Worm (Caenorhabditis elegans) whole organism, young adult: Measurements from ENCODE around the gene srr-6.

Experiments
- C06A6.2 ChIP-seq: fragments of 200-800 bp; sonication (Bioruptor generic); conservative IDR thresholded peaks from 2 replicates; pipeline ENCODE4 v1.3.6; 2022; ENCODE audit warnings: missing genetic modification characterization, missing compliant biosample characterization
- F22D6.2 ChIP-seq: sonication (generic microtip); optimal IDR thresholded peaks from 2 replicates; lab custom pipeline; 2016; ENCODE audit warnings: mild to moderate bottlenecking, missing genetic modification characterization, missing compliant biosample characterization
- F39B2.1 ChIP-seq: fragments of 200-800 bp; sonication (Bioruptor generic); IDR thresholded peaks from 2 replicates; pipeline ENCODE4 v1.3.6; 2022; ENCODE audit warnings: missing genetic modification reagents, missing genetic modification characterization, missing compliant biosample characterization
- F49E8.2 ChIP-seq: sonication (generic microtip); optimal IDR thresholded peaks from 3 replicates; lab custom pipeline; 2017; ENCODE audit warnings: missing genetic modification characterization, mild to moderate bottlenecking, missing compliant biosample characterization, antibody characterized with exemption, moderate library complexity; ENCODE audit not compliant: insufficient read depth
- F52B5.7 ChIP-seq: sonication (generic microtip); optimal IDR thresholded peaks from 2 replicates; lab custom pipeline; 2016; ENCODE audit warnings: mild to moderate bottlenecking, missing genetic modification characterization, missing compliant biosample characterization
- F55B11.4 ChIP-seq: sonication (generic microtip); optimal IDR thresholded peaks from 2 replicates; lab custom pipeline; 2016; ENCODE audit warnings: missing compliant biosample characterization, missing genetic modification characterization, borderline replicate concordance; ENCODE audit not compliant: insufficient read depth
- F57A8.1 ChIP-seq: fragments of 200-800 bp; sonication (Bioruptor generic); optimal IDR thresholded peaks from 2 replicates; lab custom pipeline; 2018; ENCODE audit warnings: mild to moderate bottlenecking, missing genetic modification characterization, moderate library complexity, missing compliant biosample characterization
- akir-1 ChIP-seq: fragments of 200-800 bp; sonication (Bioruptor generic); optimal IDR thresholded peaks from 2 replicates; lab custom pipeline; 2018; ENCODE audit warnings: mild to moderate bottlenecking, missing genetic modification characterization, moderate library complexity, missing compliant biosample characterization
- aptf-2 ChIP-seq: fragments of 200-800 bp; sonication (Bioruptor generic); conservative IDR thresholded peaks from 2 replicates; pipeline ENCODE4 v1.3.6; 2022; ENCODE audit warnings: missing genetic modification reagents, missing genetic modification characterization, missing compliant biosample characterization
- attf-6 ChIP-seq: fragments of 200-800 bp; sonication (Bioruptor generic); IDR thresholded peaks from 2 replicates; pipeline ENCODE4 v1.3.6; 2022; ENCODE audit warnings: missing genetic modification reagents, missing genetic modification characterization, missing compliant biosample characterization
- bed-1 ChIP-seq: fragments of 200-800 bp; sonication (Bioruptor generic); IDR thresholded peaks from 2 replicates; pipeline ENCODE4 v1.3.6; 2022; ENCODE audit warnings: missing genetic modification reagents, missing genetic modification characterization, missing compliant biosample characterization
- cebp-1 ChIP-seq, 2 experiments: fragments of 200-800 bp in 1 of 2; sonication (Bioruptor generic) in 1 of 2; sonication (generic microtip) in 1 of 2; IDR thresholded peaks in 1 of 2; optimal IDR thresholded peaks in 1 of 2; 2 replicates each; pipeline versions ENCODE4 v1.3.6 to Lab custom; 2017 to 2022; ENCODE audit warnings: missing compliant biosample characterization in 2 of 2, missing genetic modification characterization in 2 of 2, mild to moderate bottlenecking in 1 of 2, missing genetic modification reagents in 1 of 2, moderate library complexity in 1 of 2
- chd-7 ChIP-seq: sonication (generic microtip); optimal IDR thresholded peaks from 2 replicates; lab custom pipeline; 2016; ENCODE audit warnings: mild to moderate bottlenecking, missing genetic modification characterization, moderate library complexity, missing compliant biosample characterization
- dox-1 ChIP-seq: fragments of 200-800 bp; sonication (Bioruptor generic); IDR thresholded peaks from 2 replicates; pipeline ENCODE4 v1.3.6; 2022; ENCODE audit warnings: missing genetic modification reagents, missing genetic modification characterization, missing compliant biosample characterization
- dpff-1 ChIP-seq: sonication (generic microtip); optimal IDR thresholded peaks from 2 replicates; lab custom pipeline; 2017; ENCODE audit warnings: mild to moderate bottlenecking, missing genetic modification characterization, missing compliant biosample characterization
- efl-1 ChIP-seq: fragments of 150-350 bp; optimal IDR thresholded peaks from 2 replicates; lab custom pipeline; 2014; ENCODE audit warnings: missing biosample characterization, missing genetic modification reagents, missing genetic modification characterization
- egl-44 ChIP-seq: fragments of 200-800 bp; sonication (Bioruptor generic); IDR thresholded peaks from 2 replicates; pipeline ENCODE4 v1.3.6; 2022; ENCODE audit warnings: missing genetic modification reagents, missing genetic modification characterization, missing compliant biosample characterization
- ets-4 ChIP-seq: fragments of 200-800 bp; sonication (Bioruptor generic); optimal IDR thresholded peaks from 2 replicates; lab custom pipeline; 2018; ENCODE audit warnings: mild to moderate bottlenecking, missing genetic modification characterization, missing compliant biosample characterization
- hmg-1.2 ChIP-seq: fragments of 200-800 bp; sonication (Bioruptor generic); IDR thresholded peaks from 2 replicates; pipeline ENCODE4 v1.3.6; 2022; ENCODE audit warnings: missing genetic modification reagents, missing genetic modification characterization, missing compliant biosample characterization
- hrde-1 ChIP-seq: sonication (generic microtip); optimal IDR thresholded peaks from 2 replicates; lab custom pipeline; 2016; ENCODE audit warnings: missing genetic modification characterization, mild to moderate bottlenecking, missing compliant biosample characterization, moderate library complexity, missing genotype, missing genetic modification reagents, borderline replicate concordance
- let-526 ChIP-seq: fragments of 200-800 bp; sonication (Bioruptor generic); IDR thresholded peaks from 2 replicates; pipeline ENCODE4 v1.3.6; 2022; ENCODE audit warnings: missing genetic modification reagents, missing genetic modification characterization, missing compliant biosample characterization
- lsy-27 ChIP-seq: sonication (generic microtip); optimal IDR thresholded peaks from 2 replicates; lab custom pipeline; 2017; ENCODE audit warnings: missing genetic modification characterization, mild to moderate bottlenecking, missing compliant biosample characterization, antibody characterized with exemption, missing genotype, borderline replicate concordance; ENCODE audit not compliant: insufficient read depth
- madf-6 ChIP-seq: fragments of 200-800 bp; sonication (Bioruptor generic); IDR thresholded peaks from 2 replicates; pipeline ENCODE4 v1.3.6; 2022; ENCODE audit warnings: missing genetic modification reagents, missing genetic modification characterization, missing compliant biosample characterization
- madf-8 ChIP-seq: fragments of 200-800 bp; sonication (Bioruptor generic); conservative IDR thresholded peaks from 2 replicates; pipeline ENCODE4 v1.3.6; 2022; ENCODE audit warnings: missing genetic modification reagents, missing genetic modification characterization, missing compliant biosample characterization
- mel-28 ChIP-seq: sonication (generic microtip); optimal IDR thresholded peaks from 2 replicates; lab custom pipeline; 2016; ENCODE audit warnings: borderline replicate concordance, mild to moderate bottlenecking, missing genetic modification characterization, missing compliant biosample characterization
- nfyb-1 ChIP-seq: fragments of 200-800 bp; sonication (Bioruptor generic); IDR thresholded peaks from 2 replicates; pipeline ENCODE4 v1.3.6; 2022; ENCODE audit warnings: missing genetic modification reagents, missing genetic modification characterization, missing compliant biosample characterization
- nhr-27 ChIP-seq: fragments of 200-800 bp; sonication (Bioruptor generic); optimal IDR thresholded peaks from 2 replicates; lab custom pipeline; 2018; ENCODE audit warnings: mild to moderate bottlenecking, missing genetic modification characterization, moderate library complexity, missing compliant biosample characterization
- nhr-80 ChIP-seq: sonication (generic microtip); optimal IDR thresholded peaks from 2 replicates; lab custom pipeline; 2016; ENCODE audit warnings: missing genetic modification characterization, missing compliant biosample characterization
- rcor-1 ChIP-seq: fragments of 200-800 bp; sonication (Bioruptor generic); IDR thresholded peaks from 2 replicates; pipeline ENCODE4 v1.3.6; 2022; ENCODE audit warnings: missing genetic modification reagents, missing genetic modification characterization, missing compliant biosample characterization
- repo-1 ChIP-seq: sonication (generic microtip); optimal IDR thresholded peaks from 2 replicates; lab custom pipeline; 2017; ENCODE audit warnings: mild to moderate bottlenecking, missing genetic modification characterization, missing compliant biosample characterization
- sea-2 ChIP-seq: fragments of 200-800 bp; sonication (Bioruptor generic); IDR thresholded peaks from 2 replicates; pipeline ENCODE4 v1.3.6; 2022; ENCODE audit warnings: missing genetic modification characterization, missing compliant biosample characterization
- snpc-1.1 ChIP-seq: sonication (generic microtip); optimal IDR thresholded peaks from 2 replicates; lab custom pipeline; 2017; ENCODE audit warnings: missing genetic modification characterization, mild to moderate bottlenecking, missing compliant biosample characterization, antibody characterized with exemption, moderate library complexity, missing genotype, missing genetic modification reagents; ENCODE audit not compliant: insufficient read depth
- somi-1 ChIP-seq: fragments of 200-800 bp; sonication (Bioruptor generic); optimal IDR thresholded peaks from 2 replicates; lab custom pipeline; 2018; ENCODE audit warnings: mild to moderate bottlenecking, missing genetic modification characterization, missing compliant biosample characterization
- unc-130 ChIP-seq: sonication (generic microtip); optimal IDR thresholded peaks from 2 replicates; lab custom pipeline; 2016; ENCODE audit warnings: missing genetic modification reagents, missing genetic modification characterization, missing compliant biosample characterization
- zfh-2 ChIP-seq: fragments of 200-800 bp; sonication (Bioruptor generic); conservative IDR thresholded peaks from 2 replicates; pipeline ENCODE4 v1.3.6; 2022; ENCODE audit warnings: missing genetic modification reagents, missing genetic modification characterization, missing compliant biosample characterization
- zim-3 ChIP-seq: sonication (generic microtip); optimal IDR thresholded peaks from 2 replicates; lab custom pipeline; 2017; ENCODE audit warnings: mild to moderate bottlenecking, missing genetic modification characterization, moderate library complexity, missing compliant biosample characterization
- ztf-18 ChIP-seq: sonication (generic microtip); optimal IDR thresholded peaks from 2 replicates; lab custom pipeline; 2016; ENCODE audit warnings: missing genotype, mild to moderate bottlenecking, missing genetic modification characterization, missing compliant biosample characterization
- ztf-25 ChIP-seq: fragments of 200-800 bp; sonication (Bioruptor generic); IDR thresholded peaks from 2 replicates; pipeline ENCODE4 v1.3.6; 2022; ENCODE audit warnings: missing genetic modification reagents, missing genetic modification characterization, missing compliant biosample characterization
- ztf-26 ChIP-seq: sonication (generic microtip); optimal IDR thresholded peaks from 2 replicates; lab custom pipeline; 2017; ENCODE audit warnings: missing genetic modification characterization, missing compliant biosample characterization

The srr-6 gene

DNA sequence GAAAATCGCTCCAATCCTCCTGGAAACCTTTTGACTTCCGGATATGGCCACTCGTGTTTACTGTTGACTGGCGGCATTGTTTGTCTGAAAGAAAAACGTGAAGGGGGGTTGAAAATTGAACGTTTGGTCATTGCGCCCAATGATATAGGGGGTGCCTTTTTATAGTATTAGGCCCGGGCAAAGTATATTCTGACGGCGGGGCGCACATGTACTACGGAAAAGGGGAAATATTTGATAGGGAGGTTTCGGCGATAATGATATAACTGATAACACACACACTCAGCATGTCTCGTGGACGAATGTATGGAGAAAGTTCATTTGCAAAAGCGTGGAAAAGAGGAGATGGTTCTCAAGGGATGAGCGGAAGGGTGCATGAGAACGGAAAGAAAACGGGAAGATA, 15.0 kb downstream of the srr-6 start, which contains the start of gene cpt-4:
Gene cpt-4, minus strand, starts transcription at position 84 of the 400 bp plus-strand sequence.
- TF ChIP-seq ets-4 (GFP tag; lab: Kevin White, UChicago) (peak; percentile 17), dpff-1 (tag; lab: Kevin White, UChicago) (no peak), cebp-1 (GFP tag; IDR thresholded peaks at IDR 0.05; lab: Robert Waterston, UW) (no peak), cebp-1 (tag; optimal IDR thresholded peaks at IDR 0.05; lab: Kevin White, UChicago) (peak; percentile 5), nhr-80 (tag; lab: Kevin White, UChicago) (peak; percentile 84), unc-130 (GFP tag; lab: Kevin White, UChicago) (no peak), dox-1 (GFP tag; lab: Robert Waterston, UW) (peak; percentile 55), F22D6.2 (tag; lab: Kevin White, UChicago) (no peak)
- TF ChIP-seq, all 124 proteins: peak for 4

- TF ChIP-seq nhr-80 (tag; lab: Kevin White, UChicago) = peak; percentile 86
- TF ChIP-seq sea-2 (GFP tag; lab: Robert Waterston, UW) = no peak
These were observed 17.6 kb downstream of the srr-6 start for ce11 chrV:5030212-5030611.

- TF ChIP-seq F55B11.4 (tag; lab: Kevin White, UChicago) (no peak), bed-1 (GFP tag; lab: Robert Waterston, UW) (no peak), let-526 (GFP tag; lab: Robert Waterston, UW) (no peak), attf-6 (GFP tag; lab: Robert Waterston, UW) (no peak), zfh-2 (GFP tag; lab: Robert Waterston, UW) (no peak), egl-44 (no peak), F52B5.7 (tag; lab: Kevin White, UChicago) (no peak), nfyb-1 (GFP tag; lab: Robert Waterston, UW) (no peak), madf-6 (GFP tag; lab: Robert Waterston, UW) (no peak), C06A6.2 (no peak), ztf-25 (no peak), F39B2.1 (GFP tag; lab: Robert Waterston, UW) (no peak), ztf-18 (tag; lab: Kevin White, UChicago) (no peak), madf-8 (GFP tag; lab: Robert Waterston, UW) (no peak)
These were observed 18.1 kb downstream of the srr-6 start, which contains the start of gene swt-7 for ce11 chrV:5030715-5031114. Gene swt-7, minus strand, starts transcription at chrV:5030815.

DNA sequence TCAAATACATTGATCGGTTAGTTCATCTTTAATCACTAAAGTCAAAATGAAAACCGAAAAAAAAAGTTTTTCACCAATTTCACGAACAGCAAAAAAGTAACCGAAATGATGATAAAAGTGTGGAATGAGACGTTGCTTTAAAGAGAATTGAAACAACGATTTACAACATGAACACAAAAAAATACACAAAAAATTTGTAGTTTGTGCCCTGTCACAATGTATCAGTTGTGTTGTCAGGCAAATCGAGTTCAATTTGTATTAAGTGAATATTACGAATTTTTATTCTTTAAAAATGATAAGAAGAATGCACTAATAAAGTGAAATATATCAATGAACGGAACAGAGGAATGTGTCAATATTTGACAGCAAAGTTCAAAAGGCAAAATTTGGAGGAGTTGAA, 19.2 kb downstream of the srr-6 start:
- TF ChIP-seq efl-1 (GFP tag; lab: Kevin White, UChicago) (no peak), somi-1 (no peak), hrde-1 (tag; lab: Kevin White, UChicago) (no peak), zim-3 (tag; lab: Kevin White, UChicago) (no peak), F39B2.1 (GFP tag; lab: Robert Waterston, UW) (no peak), F57A8.1 (no peak), aptf-2 (GFP tag; lab: Robert Waterston, UW) (no peak), F49E8.2 (tag; lab: Kevin White, UChicago) (no peak)

DNA sequence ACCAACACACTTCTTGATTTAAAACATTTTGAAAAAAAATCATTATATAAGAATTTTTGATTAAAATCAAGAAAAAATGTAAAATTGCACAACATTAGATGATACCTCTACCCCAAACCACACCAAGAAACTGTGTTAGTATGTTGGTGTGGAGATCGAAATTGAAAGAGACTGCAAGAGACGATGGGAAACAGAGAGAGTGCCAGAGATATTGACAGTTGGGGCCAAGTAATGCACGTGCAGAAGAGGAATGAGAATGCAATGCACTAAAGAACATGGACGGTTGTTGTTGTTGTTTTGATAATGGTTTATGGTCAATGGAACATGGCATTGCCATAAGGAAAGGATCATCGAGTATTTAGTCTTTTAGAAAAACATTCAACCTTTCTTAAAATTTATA, 19.6 kb downstream of the srr-6 start:
- TF ChIP-seq ztf-26 (tag; lab: Kevin White, UChicago) (no peak), rcor-1 (GFP tag; lab: Robert Waterston, UW) (no peak), akir-1 (no peak), nhr-27 (tag; lab: Kevin White, UChicago) (no peak), F55B11.4 (tag; lab: Kevin White, UChicago) (no peak), snpc-1.1 (tag; lab: Kevin White, UChicago) (no peak), mel-28 (tag; lab: Kevin White, UChicago) (no peak), lsy-27 (tag; lab: Kevin White, UChicago) (no peak), cebp-1 (GFP tag; IDR thresholded peaks at IDR 0.05; lab: Robert Waterston, UW) (no peak), cebp-1 (tag; optimal IDR thresholded peaks at IDR 0.05; lab: Kevin White, UChicago) (peak; percentile 34), hmg-1.2 (GFP tag; lab: Robert Waterston, UW) (peak; percentile 63; the same call in 1 of the 2 replicates), let-526 (GFP tag; lab: Robert Waterston, UW) (0 out of 2 replicates have a peak, but pooled peaks have one; percentile 55), F39B2.1 (GFP tag; lab: Robert Waterston, UW) (no peak), nhr-80 (tag; lab: Kevin White, UChicago) (peak; percentile 35), somi-1 (peak; percentile 17), chd-7 (no peak), repo-1 (no peak)
